Fruit fly (Drosophila melanogaster): ENCODE results near the gene Nos.

Nos gene

DNA sequence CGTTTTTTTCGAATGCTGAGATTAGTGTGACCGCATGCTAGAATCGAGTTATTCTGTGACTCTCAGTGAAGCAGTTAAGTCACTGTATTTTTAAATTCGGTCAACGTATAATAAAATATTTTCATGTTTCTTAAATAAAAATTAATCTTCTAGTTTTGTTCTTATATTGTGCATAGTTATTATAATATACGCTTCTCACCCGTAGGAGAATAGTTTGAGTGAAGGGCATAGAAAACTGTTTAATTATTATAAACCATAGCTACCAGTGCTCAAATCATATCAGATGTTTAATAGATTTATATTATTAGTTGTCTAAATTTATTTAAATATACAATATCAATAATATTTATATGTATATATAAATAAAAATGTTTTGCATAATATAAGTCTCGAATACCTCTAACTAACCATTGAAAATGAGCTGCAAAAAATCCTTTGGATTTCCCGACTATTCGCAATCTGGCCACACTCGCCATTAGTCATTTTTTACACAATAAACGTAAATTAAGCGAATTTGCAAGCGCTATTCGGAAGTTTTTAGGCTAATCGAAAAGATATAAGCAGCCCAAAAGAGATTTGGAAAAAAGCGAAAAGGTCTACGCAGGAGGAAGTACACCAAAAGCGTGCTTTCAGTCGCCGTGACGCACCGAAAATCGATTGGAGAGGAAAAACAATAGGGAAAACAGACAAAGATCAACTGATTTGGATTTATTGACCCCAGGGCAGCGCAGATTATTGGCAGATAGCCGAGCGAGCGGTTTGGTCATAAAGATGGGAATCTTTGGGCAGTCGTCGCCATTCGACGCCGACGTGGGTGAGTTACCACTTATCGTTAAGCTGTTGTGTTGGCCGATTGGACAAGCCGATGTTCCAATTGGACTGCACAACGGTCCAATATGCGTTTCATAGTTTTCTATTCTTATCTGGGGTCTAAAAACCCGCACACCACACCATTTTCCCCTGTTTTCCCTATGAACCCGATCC lies 21.0 kb upstream of the Nos start, which contains the start of the genes aurB and Stam (continued):
- TF ChIP-seq cyc (GFP tag; optimal IDR thresholded peaks at IDR 0.05) (no peak), CG3919 (GFP tag; optimal IDR thresholded peaks at IDR 0.05) (no peak), Ets21C (GFP tag; optimal IDR thresholded peaks at IDR 0.05) (no peak), pdm3 (GFP tag; optimal IDR thresholded peaks at IDR 0.05) (peak; percentile 37), eg (GFP tag; IDR thresholded peaks at IDR 0.05) (peak; percentile 61), fd59A (GFP tag; optimal IDR thresholded peaks at IDR 0.05) (no peak), Hr39 (GFP tag; optimal IDR thresholded peaks at IDR 0.05) (peak; percentile 6), CG8319 (GFP tag; optimal IDR thresholded peaks at IDR 0.05) (no peak), Eip78C (GFP tag) (peak; percentile 60), CG34406 (GFP tag; optimal IDR thresholded peaks at IDR 0.05) (peak; percentile 63), fkh (GFP tag; optimal IDR thresholded peaks at IDR 0.05) (no peak), CG4318 (GFP tag; optimal IDR thresholded peaks at IDR 0.05) (no peak), CG31627 (GFP tag; optimal IDR thresholded peaks at IDR 0.05) (peak; percentile 15), CG6854 (GFP tag; optimal IDR thresholded peaks at IDR 0.05) (no peak), CG1621 (tag; optimal IDR thresholded peaks at IDR 0.05) (no peak), vri (GFP tag; optimal IDR thresholded peaks at IDR 0.05) (peak; percentile 10), CG10631 (GFP tag; optimal IDR thresholded peaks at IDR 0.05) (peak; percentile 58), CG8119 (GFP tag; IDR thresholded peaks at IDR 0.05) (peak; percentile 48; the same call in 1 of the 3 replicates), dsx (GFP tag; optimal IDR thresholded peaks at IDR 0.05; ENCODE audit: poor library complexity, severe bottlenecking) (peak; percentile 39), CG32006 (GFP tag; optimal IDR thresholded peaks at IDR 0.05) (peak; percentile 57), CG6792 (GFP tag; optimal IDR thresholded peaks at IDR 0.05) (peak; percentile 15), Sox15 (GFP tag; optimal IDR thresholded peaks at IDR 0.05) (no peak), Sox102F (GFP tag; optimal IDR thresholded peaks at IDR 0.05) (no peak), Met (GFP tag; optimal IDR thresholded peaks at IDR 0.05) (peak; percentile 30), Ets96B (tag; optimal IDR thresholded peaks at IDR 0.05) (peak; percentile 45), topi (GFP tag; optimal IDR thresholded peaks at IDR 0.05) (no peak), Lpt (GFP tag; optimal IDR thresholded peaks at IDR 0.05) (no peak)

dm6 chr2L:10856328-10856942 lies 19.1 kb upstream of the Nos start, which contains the start of gene Dnz1:
TSS of gene Dnz1 (minus strand) at chr2L:10856644.
- TF ChIP-seq CG8319 (GFP tag; optimal IDR thresholded peaks at IDR 0.05) (no peak), net (GFP tag; optimal IDR thresholded peaks at IDR 0.05) (peak; percentile 50), spab (GFP tag; optimal IDR thresholded peaks at IDR 0.05) (peak; percentile 6), CG8119 (GFP tag; IDR thresholded peaks at IDR 0.05) (0 out of 3 replicates have a peak, but pooled peaks have one; percentile 37), Sox14 (GFP tag; optimal IDR thresholded peaks at IDR 0.05) (peak; percentile 42), Eip78C (GFP tag) (peak; percentile 65), OdsH (GFP tag; optimal IDR thresholded peaks at IDR 0.05) (peak; percentile 49), CG6792 (GFP tag; optimal IDR thresholded peaks at IDR 0.05) (peak; percentile 32), CG3032 (tag; optimal IDR thresholded peaks at IDR 0.05) (peak; percentile 61), salr (GFP tag; optimal IDR thresholded peaks at IDR 0.05) (peak in 1 of 2 experiments; percentile 17), esn (GFP tag; optimal IDR thresholded peaks at IDR 0.05) (peak; percentile 48), CG15336 (GFP tag; IDR thresholded peaks at IDR 0.05) (peak; percentile 29; the same call in 1 of the 2 replicates), CG31627 (GFP tag; optimal IDR thresholded peaks at IDR 0.05) (peak; percentile 56), pdm3 (GFP tag; optimal IDR thresholded peaks at IDR 0.05) (peak; percentile 70), CG4318 (GFP tag; optimal IDR thresholded peaks at IDR 0.05) (no peak), CG10669 (GFP tag; optimal IDR thresholded peaks at IDR 0.05) (peak; percentile 2), CG11294 (GFP tag; IDR thresholded peaks at IDR 0.05) (0 out of 2 replicates have a peak, but pooled peaks have one; percentile 16), CG10631 (GFP tag; optimal IDR thresholded peaks at IDR 0.05) (peak; percentile 54), Sox102F (GFP tag; optimal IDR thresholded peaks at IDR 0.05) (peak; percentile 25), CG11902 (GFP tag; optimal IDR thresholded peaks at IDR 0.05) (peak; percentile 15), CG6854 (GFP tag; optimal IDR thresholded peaks at IDR 0.05) (no peak), CG8632 (GFP tag; optimal IDR thresholded peaks at IDR 0.05) (peak; percentile 15), CG34406 (GFP tag; optimal IDR thresholded peaks at IDR 0.05) (peak; percentile 42), Hr4 (GFP tag; optimal IDR thresholded peaks at IDR 0.05) (peak; percentile 69), CG11762 (GFP tag; optimal IDR thresholded peaks at IDR 0.05; ENCODE audit: insufficient read depth) (no peak), CG32006 (GFP tag; optimal IDR thresholded peaks at IDR 0.05) (peak; percentile 53), svp (GFP tag) (peak; percentile 64), CG7368 (GFP tag; optimal IDR thresholded peaks at IDR 0.05) (peak; percentile 8), Met (GFP tag; optimal IDR thresholded peaks at IDR 0.05) (peak; percentile 56), Smox (GFP tag; optimal IDR thresholded peaks at IDR 0.05) (peak; percentile 54), CG6276 (GFP tag; optimal IDR thresholded peaks at IDR 0.05) (no peak), topi (GFP tag; optimal IDR thresholded peaks at IDR 0.05) (no peak)
